Fruit fly (Drosophila melanogaster) whole organism, embryonic: ENCODE results near the gene Sdic1.

Experiments used
- Bteb2 ChIP-seq: fragments of 200-800 bp; sonication (Bioruptor generic); optimal IDR thresholded peaks from 2 replicates; lab custom pipeline; 2016; ENCODE audit warnings: missing biosample characterization, missing genetic modification characterization
- CG10321 ChIP-seq: fragments of 200-800 bp; sonication (Bioruptor generic); IDR thresholded peaks from 2 replicates; pipeline ENCODE4 v1.3.6; 2022; ENCODE audit warnings: missing biosample characterization, missing genetic modification characterization
- CG13296 ChIP-seq: fragments of 200-800 bp; sonication (Bioruptor generic); optimal IDR thresholded peaks from 3 replicates; lab custom pipeline; 2018; ENCODE audit warnings: missing biosample characterization, mild to moderate bottlenecking, missing genetic modification characterization
- CG13424 ChIP-seq: fragments of 200-800 bp; sonication (Bioruptor generic); optimal IDR thresholded peaks from 2 replicates; lab custom pipeline; 2019; ENCODE audit warnings: missing biosample characterization, mild to moderate bottlenecking, missing genetic modification characterization, moderate library complexity
- CG14965 ChIP-seq: fragments of 200-800 bp; sonication (Bioruptor generic); optimal IDR thresholded peaks from 2 replicates; lab custom pipeline; 2016; ENCODE audit warnings: missing biosample characterization, missing genetic modification characterization, borderline replicate concordance
- CG17568 ChIP-seq: fragments of 200-800 bp; sonication (Bioruptor generic); optimal IDR thresholded peaks from 2 replicates; lab custom pipeline; 2018; ENCODE audit warnings: missing biosample characterization, mild to moderate bottlenecking, missing genetic modification characterization, moderate library complexity
- CG17912 ChIP-seq: fragments of 200-800 bp; sonication (Bioruptor generic); optimal IDR thresholded peaks from 2 replicates; lab custom pipeline; 2018; ENCODE audit warnings: missing biosample characterization, mild to moderate bottlenecking, missing genetic modification characterization
- CG18262 ChIP-seq: fragments of 200-800 bp; optimal IDR thresholded peaks from 3 replicates; lab custom pipeline; 2019; ENCODE audit warnings: missing biosample characterization, mild to moderate bottlenecking, missing genetic modification characterization, moderate library complexity
- CG31224 ChIP-seq: fragments of 200-800 bp; sonication (Bioruptor generic); IDR thresholded peaks from 2 replicates; pipeline ENCODE4 v1.3.6; 2022; ENCODE audit warnings: missing biosample characterization, missing genetic modification characterization
- CG31365 ChIP-seq: fragments of 200-800 bp; sonication (Bioruptor generic); optimal IDR thresholded peaks from 2 replicates; lab custom pipeline; 2018; ENCODE audit warnings: missing biosample characterization, mild to moderate bottlenecking, missing genetic modification characterization
- CG31388 ChIP-seq: fragments of 200-800 bp; sonication (Bioruptor generic); optimal IDR thresholded peaks from 2 replicates; lab custom pipeline; 2016; ENCODE audit warnings: missing biosample characterization, missing genetic modification characterization
- CG32767 ChIP-seq: fragments of 200-800 bp; sonication (Bioruptor generic); IDR thresholded peaks from 2 replicates; pipeline ENCODE4 v1.3.6; 2022; ENCODE audit warnings: missing biosample characterization, missing genetic modification characterization
- CG3838 ChIP-seq: fragments of 200-800 bp; sonication (Bioruptor generic); optimal IDR thresholded peaks from 3 replicates; lab custom pipeline; 2016; ENCODE audit warnings: missing biosample characterization, missing genetic modification characterization
- CG4282 ChIP-seq: fragments of 200-800 bp; sonication (Bioruptor generic); optimal IDR thresholded peaks from 2 replicates; lab custom pipeline; 2016; ENCODE audit warnings: missing biosample characterization, missing genetic modification characterization
- CG4730 ChIP-seq: fragments of 200-800 bp; sonication (Bioruptor generic); IDR thresholded peaks from 2 replicates; pipeline ENCODE4 v1.3.6; 2022; ENCODE audit warnings: missing biosample characterization, missing genetic modification characterization
- CG6272 ChIP-seq: fragments of 200-800 bp; sonication (Bioruptor generic); IDR thresholded peaks from 2 replicates; pipeline ENCODE4 v1.3.6; 2022; ENCODE audit warnings: missing biosample characterization, missing genetic modification characterization
- CG8290 ChIP-seq, 3 experiments: fragments of 200-800 bp; sonication (Bioruptor generic); optimal IDR thresholded peaks; 2 replicates each; lab custom pipeline; 2016 to 2019; ENCODE audit warnings: missing biosample characterization in 3 of 3, missing genetic modification characterization in 3 of 3, mild to moderate bottlenecking in 2 of 3, moderate library complexity in 1 of 3
- CG8944 ChIP-seq: fragments of 200-800 bp; sonication (Bioruptor generic); optimal IDR thresholded peaks from 3 replicates; lab custom pipeline; 2016; ENCODE audit warnings: missing biosample characterization, missing genetic modification characterization
- CG9727 ChIP-seq: fragments of 200-800 bp; sonication (Bioruptor generic); optimal IDR thresholded peaks from 3 replicates; lab custom pipeline; 2017; ENCODE audit warnings: missing biosample characterization, mild to moderate bottlenecking, missing genetic modification characterization
- CG9932 ChIP-seq: fragments of 200-800 bp; sonication (Bioruptor generic); IDR thresholded peaks from 2 replicates; pipeline ENCODE4 v1.3.6; 2022; ENCODE audit warnings: missing biosample characterization, missing genetic modification characterization
- CoRest ChIP-seq: fragments of 200-800 bp; sonication (Bioruptor generic); optimal IDR thresholded peaks from 3 replicates; lab custom pipeline; 2018; ENCODE audit warnings: missing biosample characterization, mild to moderate bottlenecking, missing genetic modification characterization, moderate library complexity
- Dad ChIP-seq: fragments of 200-800 bp; sonication (Bioruptor generic); optimal IDR thresholded peaks from 3 replicates; lab custom pipeline; 2016; ENCODE audit warnings: missing biosample characterization, missing genetic modification characterization
- Dp ChIP-seq: fragments of 200-800 bp; sonication (Bioruptor generic); optimal IDR thresholded peaks from 2 replicates; lab custom pipeline; 2018; ENCODE audit warnings: missing biosample characterization, mild to moderate bottlenecking, missing genetic modification characterization, moderate library complexity
- E2f1 ChIP-seq: fragments of 200-800 bp; sonication (Bioruptor generic); IDR thresholded peaks from 2 replicates; pipeline ENCODE4 v1.3.6; 2022; ENCODE audit warnings: missing biosample characterization, missing genetic modification characterization
- E2f2 ChIP-seq: fragments of 200-800 bp; sonication (Bioruptor generic); IDR thresholded peaks from 2 replicates; pipeline ENCODE4 v1.3.6; 2022; ENCODE audit warnings: missing biosample characterization, missing genetic modification characterization
- Hmx ChIP-seq: fragments of 200-800 bp; sonication (Bioruptor generic); optimal IDR thresholded peaks from 2 replicates; lab custom pipeline; 2016; ENCODE audit warnings: missing biosample characterization, missing genetic modification characterization
- Hr39 ChIP-seq: fragments of >200 bp; optimal IDR thresholded peaks from 2 replicates; lab custom pipeline; 2017
- Kr ChIP-seq: fragments of 200-800 bp; sonication (Bioruptor generic); optimal IDR thresholded peaks from 2 replicates; lab custom pipeline; 2017; ENCODE audit warnings: missing biosample characterization, mild to moderate bottlenecking, missing genetic modification characterization
- Mad ChIP-seq: fragments of 200-800 bp; sonication (Bioruptor generic); optimal IDR thresholded peaks from 2 replicates; lab custom pipeline; 2016; ENCODE audit warnings: missing biosample characterization, missing genetic modification characterization
- Nf-YC ChIP-seq: fragments of 200-800 bp; optimal IDR thresholded peaks from 3 replicates; lab custom pipeline; 2019; ENCODE audit warnings: missing biosample characterization, mild to moderate bottlenecking, missing genetic modification characterization, moderate library complexity
- NfI ChIP-seq: fragments of 200-800 bp; sonication (Bioruptor generic); optimal IDR thresholded peaks from 3 replicates; lab custom pipeline; 2018; ENCODE audit warnings: missing biosample characterization, mild to moderate bottlenecking, missing genetic modification characterization, moderate library complexity
- Sox102F ChIP-seq: fragments of 200-800 bp; sonication (Bioruptor generic); optimal IDR thresholded peaks from 2 replicates; lab custom pipeline; 2018; ENCODE audit warnings: missing biosample characterization, mild to moderate bottlenecking, missing genetic modification characterization, moderate library complexity
- ab ChIP-seq: fragments of 200-800 bp; sonication (Bioruptor generic); optimal IDR thresholded peaks from 2 replicates; lab custom pipeline; 2016; ENCODE audit warnings: missing biosample characterization, missing genetic modification characterization
- cad ChIP-seq: fragments of >200 bp; optimal IDR thresholded peaks from 2 replicates; lab custom pipeline; 2017; ENCODE audit warnings: missing biosample characterization, missing genetic modification characterization
- dmrt99B ChIP-seq: fragments of 200-800 bp; sonication (Bioruptor generic); optimal IDR thresholded peaks from 2 replicates; lab custom pipeline; 2018; ENCODE audit warnings: missing biosample characterization, mild to moderate bottlenecking, missing genetic modification characterization, moderate library complexity
- dysf ChIP-seq: fragments of 200-800 bp; sonication (Bioruptor generic); IDR thresholded peaks from 3 replicates; pipeline ENCODE4 v1.3.6; 2022; ENCODE audit warnings: missing biosample characterization, missing genetic modification characterization
- emc ChIP-seq: fragments of 200-800 bp; sonication (Bioruptor generic); optimal IDR thresholded peaks from 2 replicates; lab custom pipeline; 2016; ENCODE audit warnings: missing biosample characterization, missing genetic modification characterization
- eyg ChIP-seq: fragments of 200-800 bp; sonication (Bioruptor generic); optimal IDR thresholded peaks from 3 replicates; lab custom pipeline; 2016; ENCODE audit warnings: missing biosample characterization, missing genetic modification characterization
- gsb ChIP-seq: fragments of 200-800 bp; sonication (Bioruptor generic); IDR thresholded peaks from 2 replicates; pipeline ENCODE4 v1.3.6; 2022; ENCODE audit warnings: missing biosample characterization, missing genetic modification characterization
- gsb-n ChIP-seq: fragments of 200-800 bp; sonication (Bioruptor generic); optimal IDR thresholded peaks from 3 replicates; lab custom pipeline; 2018; ENCODE audit warnings: missing biosample characterization, mild to moderate bottlenecking, missing genetic modification characterization
- knrl ChIP-seq: fragments of 200-800 bp; sonication (Bioruptor generic); IDR thresholded peaks from 3 replicates; pipeline ENCODE4 v1.3.6; 2022; ENCODE audit warnings: missing biosample characterization, missing genetic modification characterization; ENCODE audit not compliant: partially characterized antibody
- luna ChIP-seq: fragments of 200-800 bp; sonication (Bioruptor generic); optimal IDR thresholded peaks from 2 replicates; lab custom pipeline; 2016; ENCODE audit warnings: missing biosample characterization, missing genetic modification characterization
- nerfin-1 ChIP-seq: fragments of 200-800 bp; sonication (Bioruptor generic); optimal IDR thresholded peaks from 3 replicates; lab custom pipeline; 2019; ENCODE audit warnings: missing biosample characterization, mild to moderate bottlenecking, missing genetic modification characterization, moderate library complexity
- otp ChIP-seq: fragments of 200-800 bp; sonication (Bioruptor generic); IDR thresholded peaks from 3 replicates; pipeline ENCODE4, ENCODE4 v1.3.6; 2022; ENCODE audit warnings: missing biosample characterization, missing genetic modification characterization
- ranshi ChIP-seq: fragments of 200-800 bp; sonication (Bioruptor generic); IDR thresholded peaks from 2 replicates; pipeline ENCODE4 v1.3.6; 2022; ENCODE audit warnings: missing biosample characterization, missing genetic modification characterization
- sc ChIP-seq, 3 experiments: fragments of >200 bp in 2 of 3; fragments of 200-800 bp in 1 of 3; sonication (Bioruptor generic) in 1 of 3; optimal IDR thresholded peaks; 2 replicates in 2 of 3; 3 replicates in 1 of 3; lab custom pipeline; 2017; ENCODE audit warnings: mild to moderate bottlenecking in 1 of 3, missing biosample characterization in 1 of 3, missing genetic modification characterization in 1 of 3, missing genetic modification reagents in 1 of 3
- sens ChIP-seq: fragments of 200-800 bp; sonication (Bioruptor generic); peaks from one replicate; lab custom pipeline; 2016; ENCODE audit warnings: missing biosample characterization, missing genetic modification characterization
- slou ChIP-seq: fragments of 200-800 bp; sonication (Bioruptor generic); optimal IDR thresholded peaks from 3 replicates; lab custom pipeline; 2016; ENCODE audit warnings: missing biosample characterization, missing genetic modification characterization
- stc ChIP-seq: fragments of 200-800 bp; sonication (Bioruptor generic); IDR thresholded peaks from 2 replicates; pipeline ENCODE4 v1.3.6; 2022; ENCODE audit warnings: missing biosample characterization, missing genetic modification characterization
- sug ChIP-seq: fragments of 200-800 bp; optimal IDR thresholded peaks from 2 replicates; lab custom pipeline; 2019; ENCODE audit warnings: missing biosample characterization, mild to moderate bottlenecking, missing genetic modification characterization, moderate library complexity
- tio ChIP-seq: fragments of 200-800 bp; sonication (Bioruptor generic); optimal IDR thresholded peaks from 2 replicates; lab custom pipeline; 2017; ENCODE audit warnings: missing biosample characterization, missing genetic modification characterization, inconsistent platforms
- tll ChIP-seq, 2 experiments: fragments of 200-800 bp in 1 of 2; fragments of >200 bp in 1 of 2; sonication (Bioruptor generic) in 1 of 2; optimal IDR thresholded peaks; 2 replicates each; lab custom pipeline; 2017 to 2019; ENCODE audit warnings: missing biosample characterization in 2 of 2, missing genetic modification characterization in 2 of 2, mild to moderate bottlenecking in 1 of 2, moderate library complexity in 1 of 2

The Sdic1 gene

dm6 chrX:20162586-20162985, 15.9 kb downstream of the Sdic1 start (continued):
- TF ChIP-seq CG6272 (GFP tag; lab: Robert Waterston, UW) (no peak), CG9727 (GFP tag; lab: Kevin White, UChicago) (no peak), CG17568 (GFP tag; lab: Kevin White, UChicago) (no peak), sens (GFP tag; lab: Kevin White, UChicago) (peak; percentile 19), knrl (GFP tag; lab: Robert Waterston, UW) (no peak), otp (GFP tag; lab: Robert Waterston, UW) (no peak), CG32767 (GFP tag; lab: Robert Waterston, UW) (no peak), CoRest (tag; lab: Kevin White, UChicago) (peak; percentile 35), eyg (GFP tag; lab: Kevin White, UChicago) (no peak), Nf-YC (tag; lab: Kevin White, UChicago) (no peak), nerfin-1 (tag; lab: Kevin White, UChicago) (no peak), Hmx (GFP tag; lab: Kevin White, UChicago) (no peak), CG17912 (no peak), cad (GFP tag; lab: Kevin White, UChicago) (no peak), E2f1 (GFP tag; lab: Robert Waterston, UW) (no peak), ranshi (GFP tag; lab: Robert Waterston, UW) (no peak), CG4730 (no peak), NfI (GFP tag; lab: Kevin White, UChicago) (no peak), CG13424 (peak; percentile 1), emc (GFP tag; lab: Kevin White, UChicago) (no peak), gsb-n (tag; lab: Kevin White, UChicago) (no peak), CG8290 (GFP tag; optimal IDR thresholded peaks at IDR 0.05; lab: Kevin White, UChicago) (no peak), CG8290 (tag; optimal IDR thresholded peaks at IDR 0.05; lab: Kevin White, UChicago) (peak in 1 of 2 experiments; percentile 27), Dad (GFP tag; lab: Kevin White, UChicago) (no peak), Hr39 (lab: Kevin White, UChicago) (no peak), CG13296 (GFP tag; lab: Kevin White, UChicago) (no peak), slou (GFP tag; lab: Kevin White, UChicago) (no peak), CG3838 (GFP tag; lab: Kevin White, UChicago) (no peak), Sox102F (GFP tag; lab: Kevin White, UChicago) (no peak), Kr (GFP tag; lab: Kevin White, UChicago) (no peak), CG4282 (GFP tag; lab: Kevin White, UChicago) (no peak), CG14965 (GFP tag; lab: Kevin White, UChicago) (no peak), CG31365 (tag; lab: Kevin White, UChicago) (no peak), dmrt99B (tag; lab: Kevin White, UChicago) (no peak), Mad (GFP tag; lab: Kevin White, UChicago) (no peak), CG8944 (GFP tag; lab: Kevin White, UChicago) (no peak), stc (GFP tag; lab: Robert Waterston, UW) (no peak), CG31388 (no peak), CG31224 (no peak), tll (GFP tag; optimal IDR thresholded peaks at IDR 0.05; lab: Kevin White, UChicago) (no peak), ab (GFP tag; lab: Kevin White, UChicago) (no peak), luna (GFP tag; lab: Kevin White, UChicago) (no peak), sc (optimal IDR thresholded peaks at IDR 0.05; lab: Kevin White, UChicago) (no peak), sc (GFP tag; optimal IDR thresholded peaks at IDR 0.05; lab: Kevin White, UChicago) (no peak), gsb (no peak), E2f2 (peak; percentile 87), Bteb2 (no peak), tio (no peak), CG10321 (no peak), sug (tag; lab: Kevin White, UChicago) (no peak), CG9932 (GFP tag; lab: Robert Waterston, UW) (peak; percentile 58), dysf (no peak), CG18262 (tag; lab: Kevin White, UChicago) (no peak), Dp (GFP tag; lab: Kevin White, UChicago) (peak; percentile 80)
